Fruit fly (Drosophila melanogaster) whole organism, embryonic: Measurements from ENCODE around the gene CG31109.

Experiments used
- ATbp ChIP-seq: fragments of 200-800 bp; sonication (Bioruptor generic); optimal IDR thresholded peaks from 2 replicates; lab custom pipeline; 2017; ENCODE audit warnings: missing biosample characterization, mild to moderate bottlenecking, missing genetic modification characterization, missing genetic modification reagents
- Blimp-1 ChIP-seq: fragments of 200-800 bp; sonication (Bioruptor generic); optimal IDR thresholded peaks from 3 replicates; lab custom pipeline; 2018; ENCODE audit warnings: missing biosample characterization, missing genetic modification characterization, mild to moderate bottlenecking, moderate library complexity, missing genetic modification reagents
- CG12155 ChIP-seq: fragments of 200-800 bp; sonication (Bioruptor generic); optimal IDR thresholded peaks from 3 replicates; lab custom pipeline; 2016; ENCODE audit warnings: missing biosample characterization, missing genetic modification characterization
- CG12769 ChIP-seq: fragments of 200-800 bp; sonication (Bioruptor generic); optimal IDR thresholded peaks from 2 replicates; lab custom pipeline; 2019; ENCODE audit warnings: missing biosample characterization, mild to moderate bottlenecking, missing genetic modification characterization, moderate library complexity
- CG13123 ChIP-seq: fragments of 200-800 bp; sonication (Bioruptor generic); optimal IDR thresholded peaks from 2 replicates; lab custom pipeline; 2016; ENCODE audit warnings: missing biosample characterization, missing genetic modification characterization
- CG15011 ChIP-seq: fragments of 200-800 bp; sonication (Bioruptor generic); optimal IDR thresholded peaks from 3 replicates; lab custom pipeline; 2018; ENCODE audit warnings: missing biosample characterization, mild to moderate bottlenecking, missing genetic modification characterization
- CG1602 ChIP-seq: fragments of 200-800 bp; sonication (Bioruptor generic); optimal IDR thresholded peaks from 3 replicates; lab custom pipeline; 2016; ENCODE audit warnings: missing biosample characterization, missing genetic modification characterization
- CG2889 ChIP-seq: fragments of 200-800 bp; sonication (Bioruptor generic); IDR thresholded peaks from 3 replicates; pipeline ENCODE4 v1.3.6; 2022; ENCODE audit warnings: missing biosample characterization, missing genetic modification characterization
- CG31224 ChIP-seq: fragments of 200-800 bp; sonication (Bioruptor generic); IDR thresholded peaks from 2 replicates; pipeline ENCODE4 v1.3.6; 2022; ENCODE audit warnings: missing biosample characterization, missing genetic modification characterization
- CG31388 ChIP-seq: fragments of 200-800 bp; sonication (Bioruptor generic); optimal IDR thresholded peaks from 2 replicates; lab custom pipeline; 2016; ENCODE audit warnings: missing biosample characterization, missing genetic modification characterization
- CG3281 ChIP-seq: fragments of 200-800 bp; sonication (Bioruptor generic); optimal IDR thresholded peaks from 3 replicates; lab custom pipeline; 2017; ENCODE audit warnings: missing biosample characterization, mild to moderate bottlenecking, missing genetic modification characterization
- CG3407 ChIP-seq: fragments of 200-800 bp; sonication (Bioruptor generic); optimal IDR thresholded peaks from 2 replicates; lab custom pipeline; 2018; ENCODE audit warnings: missing biosample characterization, mild to moderate bottlenecking, missing genetic modification characterization
- CG3995 ChIP-seq: fragments of 200-800 bp; sonication (Bioruptor generic); optimal IDR thresholded peaks from 3 replicates; lab custom pipeline; 2016; ENCODE audit warnings: missing biosample characterization, missing genetic modification characterization
- CG4730 ChIP-seq: fragments of 200-800 bp; sonication (Bioruptor generic); IDR thresholded peaks from 2 replicates; pipeline ENCODE4 v1.3.6; 2022; ENCODE audit warnings: missing biosample characterization, missing genetic modification characterization
- CG6654 ChIP-seq: fragments of 200-800 bp; sonication (Bioruptor generic); optimal IDR thresholded peaks from 2 replicates; lab custom pipeline; 2017; ENCODE audit warnings: missing biosample characterization, mild to moderate bottlenecking, missing genetic modification characterization
- CG7745 ChIP-seq: fragments of 200-800 bp; sonication (Bioruptor generic); optimal IDR thresholded peaks from 2 replicates; lab custom pipeline; 2018; ENCODE audit warnings: missing biosample characterization, mild to moderate bottlenecking, missing genetic modification characterization, moderate library complexity
- CG7839 ChIP-seq: fragments of 200-800 bp; sonication (Bioruptor generic); optimal IDR thresholded peaks from 3 replicates; lab custom pipeline; 2018; ENCODE audit warnings: missing biosample characterization, mild to moderate bottlenecking, missing genetic modification characterization, moderate library complexity
- CG8089 ChIP-seq: fragments of 200-800 bp; sonication (Bioruptor generic); optimal IDR thresholded peaks from 3 replicates; lab custom pipeline; 2016; ENCODE audit warnings: missing biosample characterization, missing genetic modification characterization
- CG9437 ChIP-seq: fragments of 200-800 bp; sonication (Bioruptor generic); optimal IDR thresholded peaks from 2 replicates; lab custom pipeline; 2018; ENCODE audit warnings: missing biosample characterization, mild to moderate bottlenecking, missing genetic modification characterization
- CG9727 ChIP-seq: fragments of 200-800 bp; sonication (Bioruptor generic); optimal IDR thresholded peaks from 3 replicates; lab custom pipeline; 2017; ENCODE audit warnings: missing biosample characterization, mild to moderate bottlenecking, missing genetic modification characterization
- CG9797 ChIP-seq: fragments of 200-800 bp; sonication (Bioruptor generic); optimal IDR thresholded peaks from 3 replicates; lab custom pipeline; 2018; ENCODE audit warnings: missing biosample characterization, mild to moderate bottlenecking, missing genetic modification characterization
- Camta ChIP-seq: fragments of 200-800 bp; sonication (Bioruptor generic); optimal IDR thresholded peaks from 2 replicates; lab custom pipeline; 2016; ENCODE audit warnings: missing biosample characterization, missing genetic modification characterization
- D19A ChIP-seq: fragments of 200-800 bp; optimal IDR thresholded peaks from 3 replicates; lab custom pipeline; 2019; ENCODE audit warnings: missing biosample characterization, mild to moderate bottlenecking, missing genetic modification characterization, moderate library complexity
- D19B ChIP-seq: fragments of 200-800 bp; sonication (Bioruptor generic); optimal IDR thresholded peaks from 2 replicates; lab custom pipeline; 2017; ENCODE audit warnings: missing biosample characterization, mild to moderate bottlenecking, missing genetic modification characterization
- Elba2 ChIP-seq: fragments of 200-800 bp; sonication (Bioruptor generic); optimal IDR thresholded peaks from 3 replicates; lab custom pipeline; 2016; ENCODE audit warnings: missing biosample characterization, missing genetic modification characterization
- Fer1 ChIP-seq: fragments of 200-800 bp; sonication (Bioruptor generic); optimal IDR thresholded peaks from 2 replicates; lab custom pipeline; 2017; ENCODE audit warnings: missing biosample characterization, mild to moderate bottlenecking, missing genetic modification characterization
- Fer3 ChIP-seq: fragments of 200-800 bp; sonication (Bioruptor generic); optimal IDR thresholded peaks from 2 replicates; lab custom pipeline; 2018; ENCODE audit warnings: missing biosample characterization, mild to moderate bottlenecking, missing genetic modification characterization, moderate library complexity
- GATAe ChIP-seq: fragments of 200-800 bp; sonication (Bioruptor generic); conservative IDR thresholded peaks from 2 replicates; pipeline ENCODE4 v1.3.6; 2022; ENCODE audit warnings: missing biosample characterization, missing genetic modification characterization
- MESR4 ChIP-seq: fragments of 200-800 bp; sonication (Bioruptor generic); optimal IDR thresholded peaks from 2 replicates; lab custom pipeline; 2018; ENCODE audit warnings: missing biosample characterization, mild to moderate bottlenecking, missing genetic modification characterization, moderate library complexity
- Max ChIP-seq: fragments of 200-800 bp; sonication (Bioruptor generic); optimal IDR thresholded peaks from 2 replicates; lab custom pipeline; 2016; ENCODE audit warnings: missing biosample characterization, mild to moderate bottlenecking, missing genetic modification characterization
- NfI ChIP-seq: fragments of 200-800 bp; sonication (Bioruptor generic); optimal IDR thresholded peaks from 3 replicates; lab custom pipeline; 2018; ENCODE audit warnings: missing biosample characterization, mild to moderate bottlenecking, missing genetic modification characterization, moderate library complexity
- Poxn ChIP-seq: fragments of 200-800 bp; sonication (Bioruptor generic); IDR thresholded peaks from 2 replicates; pipeline ENCODE4 v1.3.6; 2022; ENCODE audit warnings: missing biosample characterization, missing genetic modification characterization
- Sin3A ChIP-seq: fragments of >200 bp; optimal IDR thresholded peaks from 2 replicates; lab custom pipeline; 2018
- Usf ChIP-seq: fragments of 200-800 bp; sonication (Bioruptor generic); optimal IDR thresholded peaks from 2 replicates; lab custom pipeline; 2017; ENCODE audit warnings: missing genotype, missing biosample characterization, missing genetic modification characterization
- ash1 ChIP-seq: fragments of 200-800 bp; sonication (Bioruptor generic); optimal IDR thresholded peaks from 2 replicates; lab custom pipeline; 2018; ENCODE audit warnings: missing biosample characterization, mild to moderate bottlenecking, missing genetic modification characterization
- ewg ChIP-seq: fragments of 200-800 bp; sonication (Bioruptor generic); optimal IDR thresholded peaks from 3 replicates; lab custom pipeline; 2017; ENCODE audit warnings: mild to moderate bottlenecking, missing biosample characterization, missing genetic modification reagents, missing genetic modification characterization
- fd3F ChIP-seq: fragments of 200-800 bp; sonication (Bioruptor generic); optimal IDR thresholded peaks from 2 replicates; lab custom pipeline; 2018; ENCODE audit warnings: missing biosample characterization, mild to moderate bottlenecking, missing genetic modification characterization, moderate library complexity
- gfzf ChIP-seq: fragments of 200-800 bp; sonication (Bioruptor generic); optimal IDR thresholded peaks from 2 replicates; lab custom pipeline; 2016; ENCODE audit warnings: missing biosample characterization, mild to moderate bottlenecking, missing genetic modification characterization, moderate library complexity
- kay ChIP-seq: fragments of 200-800 bp; sonication (Bioruptor generic); optimal IDR thresholded peaks from 2 replicates; lab custom pipeline; 2016; ENCODE audit warnings: missing biosample characterization, missing genetic modification characterization
- klu ChIP-seq: fragments of 200-800 bp; sonication (Bioruptor generic); IDR thresholded peaks from 2 replicates; pipeline ENCODE4 v1.3.6; 2022; ENCODE audit warnings: missing biosample characterization, missing genetic modification characterization
- knrl ChIP-seq: fragments of 200-800 bp; sonication (Bioruptor generic); IDR thresholded peaks from 3 replicates; pipeline ENCODE4 v1.3.6; 2022; ENCODE audit warnings: missing biosample characterization, missing genetic modification characterization; ENCODE audit not compliant: partially characterized antibody
- nau ChIP-seq: fragments of 200-800 bp; sonication (Bioruptor generic); optimal IDR thresholded peaks from 3 replicates; lab custom pipeline; 2017; ENCODE audit warnings: missing biosample characterization, mild to moderate bottlenecking, missing genetic modification characterization, missing genetic modification reagents
- nom ChIP-seq: fragments of 200-800 bp; sonication (Bioruptor generic); optimal IDR thresholded peaks from 2 replicates; lab custom pipeline; 2017; ENCODE audit warnings: missing biosample characterization, missing genetic modification characterization, mild to moderate bottlenecking, moderate library complexity, missing genetic modification reagents
- pan ChIP-seq, 4 experiments: fragments of >200 bp in 3 of 4; fragments of 200-800 bp in 1 of 4; sonication (Bioruptor generic) in 1 of 4; optimal IDR thresholded peaks in 3 of 4; IDR thresholded peaks in 1 of 4; 2 replicates each; pipeline versions ENCODE4 v1.3.6 to Lab custom; 2017 to 2022; ENCODE audit warnings: missing biosample characterization in 2 of 4, missing genetic modification characterization in 2 of 4, mixed read lengths in 1 of 4
- peb ChIP-seq: fragments of 200-800 bp; sonication (Bioruptor generic); IDR thresholded peaks from 2 replicates; pipeline ENCODE4 v1.3.6; 2022; ENCODE audit warnings: missing biosample characterization, missing genetic modification characterization
- pfk ChIP-seq: fragments of 200-800 bp; sonication (Bioruptor generic); optimal IDR thresholded peaks from 2 replicates; lab custom pipeline; 2018; ENCODE audit warnings: missing biosample characterization, mild to moderate bottlenecking, missing genetic modification characterization, moderate library complexity
- sim ChIP-seq: fragments of 200-800 bp; sonication (Bioruptor generic); IDR thresholded peaks from 2 replicates; pipeline ENCODE4 v1.3.6; 2022; ENCODE audit warnings: missing biosample characterization, missing genetic modification characterization
- tin ChIP-seq: fragments of 200-800 bp; sonication (Bioruptor generic); optimal IDR thresholded peaks from 3 replicates; lab custom pipeline; 2016; ENCODE audit warnings: missing biosample characterization, missing genetic modification characterization
- wek ChIP-seq: fragments of 200-800 bp; sonication (Bioruptor generic); optimal IDR thresholded peaks from 3 replicates; lab custom pipeline; 2018; ENCODE audit warnings: missing biosample characterization, mild to moderate bottlenecking, missing genetic modification characterization, moderate library complexity

Gene CG31109

dm6 chr3R:25024895-25025557, 29.4 kb downstream of the CG31109 start, which contains the start of the genes EMC6 and Hr96 (continued):
- TF ChIP-seq wek = peak; percentile 76
- TF ChIP-seq fd3F = peak; percentile 91
- peak; percentile 93 for TF ChIP-seq CG4730 (GFP tag; lab: Robert Waterston, UW)
- TF ChIP-seq CG12769 (tag; lab: Kevin White, UChicago) = peak; percentile 98
- TF ChIP-seq gfzf = peak; percentile 66
- TF ChIP-seq GATAe = no peak; the same call in 1 of the 2 replicates
- TF ChIP-seq tin (GFP tag; lab: Kevin White, UChicago) = peak; percentile 94
- TF ChIP-seq kay (GFP tag; lab: Kevin White, UChicago) = peak; percentile 93
- peak; percentile 94 for TF ChIP-seq CG7839 (tag; lab: Kevin White, UChicago)
- peak; percentile 86 for TF ChIP-seq CG8089 (GFP tag; lab: Kevin White, UChicago)
- TF ChIP-seq klu = peak; percentile 88
- peak; percentile 94 for TF ChIP-seq Fer1
- TF ChIP-seq Usf (GFP tag; lab: Kevin White, UChicago) = peak; percentile 84
- TF ChIP-seq CG13123 (GFP tag; lab: Kevin White, UChicago) = no peak
- peak; percentile 71 for TF ChIP-seq CG31388
- TF ChIP-seq CG1602 (GFP tag; lab: Kevin White, UChicago) = peak; percentile 93
- peak; percentile 59 for TF ChIP-seq CG9797 (GFP tag; lab: Kevin White, UChicago)
- TF ChIP-seq CG3281 (GFP tag; lab: Kevin White, UChicago) = peak; percentile 91
- TF ChIP-seq peb (GFP tag; lab: Robert Waterston, UW) = peak; percentile 47; the same call in 1 of the 2 replicates
- TF ChIP-seq MESR4 (GFP tag; lab: Kevin White, UChicago) = peak; percentile 93
- TF ChIP-seq CG2889 (GFP tag; lab: Robert Waterston, UW) = peak; percentile 85
- TF ChIP-seq knrl (GFP tag; lab: Robert Waterston, UW) = peak; percentile 69
- peak; percentile 93 for TF ChIP-seq CG9727 (GFP tag; lab: Kevin White, UChicago)
- TF ChIP-seq CG9437 (GFP tag; lab: Kevin White, UChicago) = peak; percentile 71
- TF ChIP-seq Sin3A (lab: Kevin White, UChicago) = peak; percentile 70
- peak; percentile 89 for TF ChIP-seq ewg (GFP tag; lab: Kevin White, UChicago)
- no peak for TF ChIP-seq nau (GFP tag; lab: Kevin White, UChicago)
- TF ChIP-seq sim (GFP tag; lab: Robert Waterston, UW) = peak; percentile 80
- no peak for TF ChIP-seq CG7745 (tag; lab: Kevin White, UChicago)
- TF ChIP-seq CG31224 = peak; percentile 83
- TF ChIP-seq D19A = no peak
- TF ChIP-seq nom (GFP tag; lab: Kevin White, UChicago) = peak; percentile 80
- TF ChIP-seq ATbp = peak; percentile 84
- peak; percentile 72 for TF ChIP-seq CG6654
- peak; percentile 29 for TF ChIP-seq pfk
- TF ChIP-seq CG15011 (GFP tag; lab: Kevin White, UChicago) = peak; percentile 73
- no peak for TF ChIP-seq pan (optimal IDR thresholded peaks at IDR 0.05; lab: Kevin White, UChicago)
- TF ChIP-seq pan (GFP tag; optimal IDR thresholded peaks at IDR 0.05 in 1 of 2, IDR thresholded peaks at IDR 0.05 in 1 of 2) = peak in 1 of 2 experiments; percentile 94
- peak; percentile 77 for TF ChIP-seq Poxn
- TF ChIP-seq ash1 (GFP tag; lab: Kevin White, UChicago) = peak; percentile 83
- peak; percentile 93 for TF ChIP-seq Camta
- peak; percentile 94 for TF ChIP-seq Fer3 (tag; lab: Kevin White, UChicago)
- TF ChIP-seq CG3407 (GFP tag; lab: Kevin White, UChicago) = peak; percentile 70
- peak; percentile 81 for TF ChIP-seq D19B (GFP tag; lab: Kevin White, UChicago)
- peak; percentile 89 for TF ChIP-seq Blimp-1 (GFP tag; lab: Kevin White, UChicago)
- TF ChIP-seq CG12155 (GFP tag; lab: Kevin White, UChicago) = peak; percentile 93
- TF ChIP-seq CG3995 (GFP tag; lab: Kevin White, UChicago) = peak; percentile 72
- peak; percentile 94 for TF ChIP-seq NfI (GFP tag; lab: Kevin White, UChicago)
- TF ChIP-seq Elba2 (GFP tag; lab: Kevin White, UChicago) = peak; percentile 78
- peak; percentile 96 for TF ChIP-seq Max
